Fruit fly (Drosophila melanogaster) whole organism, wandering third instar larva: ENCODE data around the gene CG34030.

Experiments
- Abd-B ChIP-seq: fragments of >200 bp; optimal IDR thresholded peaks from 2 replicates; lab custom pipeline; 2017; ENCODE audit warnings: missing biosample characterization, missing genetic modification characterization
- CG32264 ChIP-seq: fragments of 200-800 bp; sonication (Bioruptor generic); optimal IDR thresholded peaks from 2 replicates; lab custom pipeline; 2016; ENCODE audit warnings: missing biosample characterization, missing genetic modification characterization
- CG9705 ChIP-seq: fragments of 200-800 bp; sonication (Bioruptor generic); optimal IDR thresholded peaks from 2 replicates; lab custom pipeline; 2018; ENCODE audit warnings: missing biosample characterization, mild to moderate bottlenecking, missing genetic modification characterization
- CrebA ChIP-seq: fragments of 200-800 bp; sonication (Bioruptor generic); optimal IDR thresholded peaks from 2 replicates; lab custom pipeline; 2016; ENCODE audit warnings: missing biosample characterization, mild to moderate bottlenecking, missing genetic modification characterization, borderline replicate concordance
- Dfd ChIP-seq: fragments of >200 bp; optimal IDR thresholded peaks from 2 replicates; lab custom pipeline; 2017; ENCODE audit warnings: missing biosample characterization, missing genetic modification characterization
- Dif ChIP-seq: fragments of 200-275, 200-300 bp; sonication (Bioruptor generic); optimal IDR thresholded peaks from 2 replicates; lab custom pipeline; 2018; ENCODE audit warnings: missing biosample characterization, missing genetic modification characterization; ENCODE audit not compliant: partially characterized antibody
- GATAd ChIP-seq: sonication (Bioruptor generic); optimal IDR thresholded peaks from 2 replicates; lab custom pipeline; 2016; ENCODE audit warnings: missing biosample characterization, missing genetic modification characterization
- HLH106 ChIP-seq: fragments of 200-800 bp; optimal IDR thresholded peaks from 3 replicates; lab custom pipeline; 2019; ENCODE audit warnings: missing biosample characterization, mild to moderate bottlenecking, missing genetic modification characterization, moderate library complexity
- Hr78 ChIP-seq: fragments of >200 bp; optimal IDR thresholded peaks from 2 replicates; lab custom pipeline; 2017; ENCODE audit warnings: missing biosample characterization, missing genetic modification characterization
- Hr83 ChIP-seq: fragments of 200-300 bp; sonication (Bioruptor generic); optimal IDR thresholded peaks from 2 replicates; lab custom pipeline; 2016; ENCODE audit warnings: missing biosample characterization, mild to moderate bottlenecking, missing genetic modification characterization, moderate library complexity; ENCODE audit not compliant: poor library complexity, severe bottlenecking
- Jra ChIP-seq: sonication (Bioruptor generic); optimal IDR thresholded peaks from 2 replicates; lab custom pipeline; 2016; ENCODE audit warnings: missing biosample characterization, missing genetic modification characterization
- Mio ChIP-seq: sonication (Bioruptor generic); optimal IDR thresholded peaks from 2 replicates; lab custom pipeline; 2016; ENCODE audit warnings: missing biosample characterization, missing genetic modification characterization
- Myc ChIP-seq: fragments of >200 bp; optimal IDR thresholded peaks from 2 replicates; lab custom pipeline; 2017
- N ChIP-seq: fragments of >200 bp; optimal IDR thresholded peaks from 2 replicates; lab custom pipeline; 2018; ENCODE audit warnings: missing biosample characterization, missing external identifiers, missing genetic modification characterization
- Rel ChIP-seq, 2 experiments: fragments of 200-800 bp; sonication (Bioruptor generic) in 1 of 2; optimal IDR thresholded peaks; 2 replicates in 1 of 2; 3 replicates in 1 of 2; lab custom pipeline; 2016 to 2019; ENCODE audit warnings: mild to moderate bottlenecking in 2 of 2, missing biosample characterization in 2 of 2, missing genetic modification characterization in 2 of 2, moderate library complexity in 1 of 2
- Vsx2 ChIP-seq: fragments of 200-300, 225-300 bp; sonication (Bioruptor generic); optimal IDR thresholded peaks from 2 replicates; lab custom pipeline; 2018; ENCODE audit warnings: missing biosample characterization, missing genetic modification characterization; ENCODE audit not compliant: partially characterized antibody
- dl ChIP-seq, 2 experiments: fragments of 175-275, 200-275 bp in 1 of 2; fragments of 200-275 bp in 1 of 2; sonication (Bioruptor generic); optimal IDR thresholded peaks; lab custom pipeline; 2018; ENCODE audit warnings: mild to moderate bottlenecking in 2 of 2, missing biosample characterization in 2 of 2, missing genetic modification characterization in 2 of 2, moderate library complexity in 2 of 2; ENCODE audit not compliant: partially characterized antibody in 2 of 2, insufficient read depth in 1 of 2
- ey ChIP-seq: fragments of 200-800 bp; sonication (Bioruptor generic); optimal IDR thresholded peaks from 2 replicates; lab custom pipeline; 2016; ENCODE audit warnings: missing biosample characterization, missing genetic modification characterization
- foxo ChIP-seq, 2 experiments: fragments of 200-800 bp; sonication (Bioruptor generic); optimal IDR thresholded peaks; 2 replicates in 1 of 2; 3 replicates in 1 of 2; lab custom pipeline; 2016 to 2017; ENCODE audit warnings: missing biosample characterization in 2 of 2, missing genetic modification characterization in 2 of 2
- fru ChIP-seq: fragments of 200-800 bp; sonication (Bioruptor generic); optimal IDR thresholded peaks from 3 replicates; lab custom pipeline; 2016; ENCODE audit warnings: missing biosample characterization, mild to moderate bottlenecking, missing genetic modification characterization
- jim ChIP-seq: fragments of 175-275, 200-325 bp; sonication (Bioruptor generic); optimal IDR thresholded peaks from 2 replicates; lab custom pipeline; 2016; ENCODE audit warnings: missing biosample characterization, mild to moderate bottlenecking, missing genetic modification characterization
- pan ChIP-seq: fragments of >200 bp; optimal IDR thresholded peaks from 2 replicates; lab custom pipeline; 2017
- rgr ChIP-seq: fragments of 200-800 bp; sonication (Bioruptor generic); optimal IDR thresholded peaks from 3 replicates; lab custom pipeline; 2016; ENCODE audit warnings: missing biosample characterization, mild to moderate bottlenecking, missing genetic modification characterization
- sage ChIP-seq: fragments of 200-800 bp; sonication (Bioruptor generic); optimal IDR thresholded peaks from 2 replicates; lab custom pipeline; 2016; ENCODE audit warnings: missing biosample characterization, mild to moderate bottlenecking, missing genetic modification characterization
- tai ChIP-seq: sonication (Bioruptor generic); optimal IDR thresholded peaks from 2 replicates; lab custom pipeline; 2016; ENCODE audit warnings: missing biosample characterization, missing genetic modification characterization
- usp ChIP-seq: fragments of >200 bp; optimal IDR thresholded peaks from 2 replicates; lab custom pipeline; 2017; ENCODE audit warnings: missing biosample characterization, missing genetic modification characterization
- woc ChIP-seq: sonication (Bioruptor generic); optimal IDR thresholded peaks from 2 replicates; lab custom pipeline; 2016; ENCODE audit warnings: missing biosample characterization, mild to moderate bottlenecking, missing genetic modification characterization

The CG34030 gene

dm6 chr3L:7086558-7087059 lies 11.6 kb upstream of the CG34030 start, which contains the start of gene Cpr65Ea:
Gene Cpr65Ea (minus strand): TSS chr3L:7086608.
- no peak for TF ChIP-seq Mio

- TF ChIP-seq Hr83 (GFP tag; lab: Kevin White, UChicago) (no peak), Vsx2 (GFP tag; lab: Kevin White, UChicago) (no peak), Myc (lab: Kevin White, UChicago) (no peak), rgr (GFP tag; lab: Kevin White, UChicago) (no peak), foxo (GFP tag; optimal IDR thresholded peaks at IDR 0.05; lab: Kevin White, UChicago) (no peak), CG9705 (GFP tag; lab: Kevin White, UChicago) (no peak), GATAd (no peak), Dfd (no peak)
These were observed 11.0 kb upstream of the CG34030 start for dm6 chr3L:7086093-7086492.

- TF ChIP-seq tai (GFP tag; lab: Kevin White, UChicago) (no peak), pan (no peak), N (GFP tag; lab: Kevin White, UChicago) (no peak), Jra (GFP tag; lab: Kevin White, UChicago) (no peak), woc (GFP tag; lab: Kevin White, UChicago) (no peak), CrebA (GFP tag; lab: Kevin White, UChicago) (no peak), jim (GFP tag; lab: Kevin White, UChicago) (no peak), Rel (GFP tag; optimal IDR thresholded peaks at IDR 0.05; lab: Kevin White, UChicago) (no peak), Rel (tag; optimal IDR thresholded peaks at IDR 0.05; lab: Kevin White, UChicago) (no peak), CG9705 (GFP tag; lab: Kevin White, UChicago) (no peak), Hr83 (GFP tag; lab: Kevin White, UChicago) (no peak), usp (no peak)
These were observed 7.1 kb upstream of the CG34030 start for dm6 chr3L:7082168-7082567.

- TF ChIP-seq Rel (GFP tag; optimal IDR thresholded peaks at IDR 0.05; lab: Kevin White, UChicago) (no peak), Rel (tag; optimal IDR thresholded peaks at IDR 0.05; lab: Kevin White, UChicago) (no peak), Abd-B (GFP tag; lab: Kevin White, UChicago) (no peak), woc (GFP tag; lab: Kevin White, UChicago) (no peak), CG32264 (no peak), pan (no peak), GATAd (no peak), Vsx2 (GFP tag; lab: Kevin White, UChicago) (no peak)
These were observed 2.2 kb upstream of the CG34030 start, which contains the start of gene CG8641 for dm6 chr3L:7077258-7077657. Gene CG8641 (minus strand): TSS chr3L:7077462.

- TF ChIP-seq Hr78 (GFP tag; lab: Kevin White, UChicago) = no peak
- no peak for TF ChIP-seq Vsx2 (GFP tag; lab: Kevin White, UChicago)
- TF ChIP-seq Dif = no peak
- TF ChIP-seq Abd-B (GFP tag; lab: Kevin White, UChicago) = no peak
- no peak for TF ChIP-seq fru (GFP tag; lab: Kevin White, UChicago)
- no peak for TF ChIP-seq CG32264
- TF ChIP-seq sage = no peak
- TF ChIP-seq GATAd = no peak
These were observed 5.9 kb downstream of the CG34030 start, which contains the start of gene CG32391 for dm6 chr3L:7069099-7069498. Gene CG32391 (minus strand): TSS chr3L:7069199.

- no peak for TF ChIP-seq N (GFP tag; lab: Kevin White, UChicago)
- TF ChIP-seq ey (GFP tag; lab: Kevin White, UChicago) = no peak
- no peak for TF ChIP-seq rgr (GFP tag; lab: Kevin White, UChicago)
- TF ChIP-seq CG32264 = no peak
- no peak for TF ChIP-seq dl (GFP tag; optimal IDR thresholded peaks at IDR 0.05; lab: Kevin White, UChicago; ENCODE audit: insufficient read depth in 1 of 2, partially characterized antibody in 2 of 2)
- no peak for TF ChIP-seq HLH106 (tag; lab: Kevin White, UChicago)
These were observed 9.0 kb downstream of the CG34030 start, which contains the start of gene CG14823 for dm6 chr3L:7066014-7066413. Gene CG14823 (plus strand): TSS chr3L:7066314.
